Worm (Caenorhabditis elegans) whole organism, L1 larva: Measurements from ENCODE around the gene lmbr-1.

ENCODE experiments used
- alr-1 ChIP-seq: fragments of 200-800 bp; sonication (Bioruptor generic); optimal IDR thresholded peaks from 2 replicates; lab custom pipeline; 2018; ENCODE audit warnings: borderline replicate concordance, mild to moderate bottlenecking, missing genetic modification characterization, missing compliant biosample characterization
- ceh-88 ChIP-seq: fragments of 200-800 bp; sonication (Bioruptor generic); IDR thresholded peaks from 2 replicates; pipeline ENCODE4 v1.3.6; 2022; ENCODE audit warnings: missing genetic modification characterization, missing compliant biosample characterization
- dsc-1 ChIP-seq: sonication (generic microtip); optimal IDR thresholded peaks from 2 replicates; lab custom pipeline; 2016; ENCODE audit warnings: mild to moderate bottlenecking, missing genetic modification characterization, missing compliant biosample characterization
- elt-3 ChIP-seq, 6 experiments: fragments of 150-350 bp in 1 of 6; sonication (generic microtip); optimal IDR thresholded peaks; 2 replicates each; lab custom pipeline; 2017 to 2018; ENCODE audit warnings: missing biosample characterization in 6 of 6, missing genetic modification characterization in 6 of 6, inconsistent platforms in 1 of 6
- fkh-10 ChIP-seq: sonication (generic microtip); optimal IDR thresholded peaks from 2 replicates; lab custom pipeline; 2017; ENCODE audit warnings: missing biosample characterization, missing genetic modification reagents, missing genetic modification characterization
- lin-13 ChIP-seq: fragments of 150-350 bp; optimal IDR thresholded peaks from 2 replicates; lab custom pipeline; 2014; ENCODE audit warnings: missing biosample characterization, missing genetic modification reagents, missing genetic modification characterization
- lsy-2 ChIP-seq, 2 experiments: fragments of 150-350 bp; optimal IDR thresholded peaks; 2 replicates each; lab custom pipeline; 2014; ENCODE audit warnings: missing biosample characterization in 2 of 2, missing genetic modification characterization in 2 of 2
- nhr-77 ChIP-seq: fragments of 150-350 bp; optimal IDR thresholded peaks from 2 replicates; lab custom pipeline; 2014; ENCODE audit warnings: missing biosample characterization, missing genetic modification characterization
- skn-1 ChIP-seq: fragments of 150-350 bp; optimal IDR thresholded peaks from 2 replicates; lab custom pipeline; 2014; ENCODE audit warnings: missing biosample characterization, missing genetic modification characterization
- unc-130 ChIP-seq: fragments of 150-350 bp; optimal IDR thresholded peaks from 2 replicates; lab custom pipeline; 2017; ENCODE audit warnings: missing biosample characterization, missing genetic modification characterization, inconsistent platforms
- zag-1 ChIP-seq: fragments of 150-350 bp; optimal IDR thresholded peaks from 2 replicates; lab custom pipeline; 2014; ENCODE audit warnings: missing biosample characterization, missing genetic modification characterization
- zip-4 ChIP-seq: fragments of 200-800 bp; sonication (Bioruptor generic); optimal IDR thresholded peaks from 2 replicates; lab custom pipeline; 2018; ENCODE audit warnings: mild to moderate bottlenecking, missing genetic modification characterization, moderate library complexity, missing compliant biosample characterization
- ztf-11 ChIP-seq, 2 experiments: sonication (generic microtip); optimal IDR thresholded peaks; 2 replicates each; lab custom pipeline; 2016 to 2017; ENCODE audit warnings: missing genetic modification characterization in 2 of 2, missing biosample characterization in 1 of 2, missing compliant biosample characterization in 1 of 2

ce11 chrIII:8409166-8409565 lies 37.1 kb downstream of the lmbr-1 start, which contains the start of gene ZK353.9:
- TF ChIP-seq lin-13 (GFP tag; lab: Kevin White, UChicago) (no peak), elt-3 (tag; optimal IDR thresholded peaks at IDR 0.05; lab: Kevin White, UChicago) (no peak), lsy-2 (tag; optimal IDR thresholded peaks at IDR 0.05; lab: Kevin White, UChicago) (no peak), fkh-10 (GFP tag; lab: Kevin White, UChicago) (no peak), ztf-11 (tag; optimal IDR thresholded peaks at IDR 0.05; lab: Kevin White, UChicago) (no peak), zip-4 (GFP tag; lab: Kevin White, UChicago) (no peak), alr-1 (tag; lab: Kevin White, UChicago) (no peak), ceh-88 (GFP tag; lab: Robert Waterston, UW) (no peak), dsc-1 (tag; lab: Kevin White, UChicago) (no peak), nhr-77 (tag; lab: Kevin White, UChicago) (no peak), unc-130 (no peak), skn-1 (tag; lab: Kevin White, UChicago) (no peak), zag-1 (no peak)
